Worm (Caenorhabditis elegans) whole organism, L2 larva: Measurements from ENCODE around the gene Y57A10C.8.

Source experiments
- ZK546.5 ChIP-seq: sonication (generic microtip); optimal IDR thresholded peaks from 2 replicates; lab custom pipeline; 2017; ENCODE audit warnings: missing biosample characterization, missing genetic modification characterization
- aly-2 ChIP-seq: fragments of 150-350 bp; optimal IDR thresholded peaks from 2 replicates; lab custom pipeline; 2014; ENCODE audit warnings: missing biosample characterization, missing genetic modification characterization
- ama-1 ChIP-seq: fragments of 150-350 bp; optimal IDR thresholded peaks from 2 replicates; lab custom pipeline; 2018; ENCODE audit warnings: inconsistent platforms
- ceh-16 ChIP-seq: fragments of 150-350 bp; optimal IDR thresholded peaks from 2 replicates; lab custom pipeline; 2014; ENCODE audit warnings: missing biosample characterization, missing genetic modification characterization
- ceh-82 ChIP-seq: fragments of 150-350 bp; optimal IDR thresholded peaks from 2 replicates; lab custom pipeline; 2014; ENCODE audit warnings: missing biosample characterization, missing genetic modification characterization
- crh-2 ChIP-seq: sonication (generic microtip); optimal IDR thresholded peaks from 2 replicates; lab custom pipeline; 2017; ENCODE audit warnings: missing biosample characterization, missing genetic modification characterization
- elt-3 ChIP-seq: sonication (generic microtip); optimal IDR thresholded peaks from 2 replicates; lab custom pipeline; 2017; ENCODE audit warnings: missing biosample characterization, missing genetic modification characterization
- lin-39 ChIP-seq: fragments of 150-350 bp; optimal IDR thresholded peaks from 2 replicates; lab custom pipeline; 2014; ENCODE audit warnings: missing biosample characterization, missing genetic modification reagents, missing genetic modification characterization
- mdl-1 ChIP-seq, 2 experiments: fragments of 150-350 bp in 1 of 2; sonication (generic microtip) in 1 of 2; optimal IDR thresholded peaks; 2 replicates each; lab custom pipeline; 2017; ENCODE audit warnings: missing biosample characterization in 2 of 2, missing genetic modification characterization in 2 of 2
- sem-4 ChIP-seq: fragments of 150-350 bp; optimal IDR thresholded peaks from 2 replicates; lab custom pipeline; 2014; ENCODE audit warnings: missing biosample characterization, missing genetic modification reagents, missing genetic modification characterization
- zag-1 ChIP-seq: fragments of 150-350 bp; optimal IDR thresholded peaks from 2 replicates; lab custom pipeline; 2014; ENCODE audit warnings: missing biosample characterization, missing genetic modification characterization
- ztf-11 ChIP-seq: sonication (generic microtip); optimal IDR thresholded peaks from 2 replicates; lab custom pipeline; 2017; ENCODE audit warnings: missing biosample characterization, missing genetic modification characterization

ce11 chrII:12448241-12448640, 18.6 kb upstream of the Y57A10C.8 start, which contains the start of gene srh-27:
- TF ChIP-seq crh-2 (tag; lab: Kevin White, UChicago) (no peak), ceh-16 (tag; lab: Kevin White, UChicago) (no peak), ceh-82 (no peak), lin-39 (tag; lab: Kevin White, UChicago) (no peak), zag-1 (tag; lab: Kevin White, UChicago) (no peak), ama-1 (no peak), mdl-1 (tag; optimal IDR thresholded peaks at IDR 0.05; lab: Kevin White, UChicago) (no peak), aly-2 (tag; lab: Kevin White, UChicago) (no peak), elt-3 (tag; lab: Kevin White, UChicago) (no peak), sem-4 (tag; lab: Kevin White, UChicago) (no peak), ztf-11 (no peak), ZK546.5 (tag; lab: Kevin White, UChicago) (no peak)
